Fruit fly (Drosophila melanogaster): ENCODE data around the gene Sfmbt.

The Sfmbt gene

dm6 chr2L:13202960-13203436 is 26.4 kb upstream of the Sfmbt start, which contains the start of gene CG16972:
Gene CG16972 (minus strand): TSS chr2L:13203295.
- no peak for TF ChIP-seq CG10348 (GFP tag; IDR thresholded peaks at IDR 0.05)
- TF ChIP-seq CG4496 (GFP tag; IDR thresholded peaks at IDR 0.05), result no peak
- TF ChIP-seq CG15710 (tag; optimal IDR thresholded peaks at IDR 0.05), result no peak
- TF ChIP-seq CG12605 (GFP tag; IDR thresholded peaks at IDR 0.05), result peak; percentile 7; the same call in 1 of the 2 replicates
- no peak for TF ChIP-seq CG8301 (tag; optimal IDR thresholded peaks at IDR 0.05)
- no peak for TF ChIP-seq CG17806 (tag; optimal IDR thresholded peaks at IDR 0.05)
- no peak for TF ChIP-seq D1 (tag; optimal IDR thresholded peaks at IDR 0.05)
- no peak for TF ChIP-seq CG8159 (tag; optimal IDR thresholded peaks at IDR 0.05)

dm6 chr2L:13195822-13196221 is 19.2 kb upstream of the Sfmbt start:
- no peak for TF ChIP-seq CG13204 (GFP tag; optimal IDR thresholded peaks at IDR 0.05)
- no peak for TF ChIP-seq fd96Ca (GFP tag; IDR thresholded peaks at IDR 0.05)
- TF ChIP-seq CG9948 (tag; optimal IDR thresholded peaks at IDR 0.05), result no peak
- no peak for TF ChIP-seq CG15710 (tag; optimal IDR thresholded peaks at IDR 0.05)
- no peak for TF ChIP-seq CG8159 (tag; optimal IDR thresholded peaks at IDR 0.05)
- TF ChIP-seq EcR (GFP tag; optimal IDR thresholded peaks at IDR 0.05), result no peak
- TF ChIP-seq CG10348 (GFP tag; IDR thresholded peaks at IDR 0.05), result no peak
- TF ChIP-seq CG17806 (tag; optimal IDR thresholded peaks at IDR 0.05), result no peak
- no peak for TF ChIP-seq gl (tag; optimal IDR thresholded peaks at IDR 0.05)
- no peak for TF ChIP-seq CG34367 (tag; optimal IDR thresholded peaks at IDR 0.05)
- no peak for TF ChIP-seq CG12605 (GFP tag; IDR thresholded peaks at IDR 0.05)
- TF ChIP-seq D1 (tag; optimal IDR thresholded peaks at IDR 0.05), result no peak
- no peak for TF ChIP-seq rn (GFP tag; IDR thresholded peaks at IDR 0.05)
- TF ChIP-seq Pif1A (GFP tag; optimal IDR thresholded peaks at IDR 0.05), result no peak
- no peak for TF ChIP-seq CG32121 (GFP tag; IDR thresholded peaks at IDR 0.05)
- TF ChIP-seq Ets98B (GFP tag; IDR thresholded peaks at IDR 0.05), result no peak
- no peak for TF ChIP-seq CG14655 (GFP tag; optimal IDR thresholded peaks at IDR 0.05)
- TF ChIP-seq CG4496 (GFP tag; IDR thresholded peaks at IDR 0.05), result no peak
- TF ChIP-seq CG8301 (tag; optimal IDR thresholded peaks at IDR 0.05), result no peak

dm6 chr2L:13191894-13192293 is 15.3 kb upstream of the Sfmbt start, which contains the start of the genes CG16974 and Edem2:
Gene CG16974 (minus strand): TSS chr2L:13191979.
Gene Edem2 (plus strand): TSS chr2L:13192201.
- TF ChIP-seq Snoo (tag; optimal IDR thresholded peaks at IDR 0.05) (peak; percentile 53), rn (GFP tag; IDR thresholded peaks at IDR 0.05) (peak; percentile 42; the same call in 1 of the 2 replicates), CG14655 (GFP tag; optimal IDR thresholded peaks at IDR 0.05) (no peak), CG32121 (GFP tag; IDR thresholded peaks at IDR 0.05) (peak; percentile 56; the same call in 1 of the 2 replicates), CG8159 (tag; optimal IDR thresholded peaks at IDR 0.05) (no peak), CG34367 (tag; optimal IDR thresholded peaks at IDR 0.05) (no peak), EcR (GFP tag; optimal IDR thresholded peaks at IDR 0.05) (peak; percentile 28), fd96Ca (GFP tag; IDR thresholded peaks at IDR 0.05) (peak; percentile 71), Ets98B (GFP tag; IDR thresholded peaks at IDR 0.05) (peak; percentile 60), CG15710 (tag; optimal IDR thresholded peaks at IDR 0.05) (peak; percentile 56), CG4496 (GFP tag; IDR thresholded peaks at IDR 0.05) (peak; percentile 59; the same call in 1 of the 3 replicates)

dm6 chr2L:13191052-13191678 is 14.6 kb upstream of the Sfmbt start:
- TF ChIP-seq rn (GFP tag; IDR thresholded peaks at IDR 0.05) (no peak), Pif1A (GFP tag; optimal IDR thresholded peaks at IDR 0.05) (no peak), Ets98B (GFP tag; IDR thresholded peaks at IDR 0.05) (no peak), CG15710 (tag; optimal IDR thresholded peaks at IDR 0.05) (no peak), Snoo (tag; optimal IDR thresholded peaks at IDR 0.05) (no peak)

- TF ChIP-seq EcR (GFP tag; optimal IDR thresholded peaks at IDR 0.05), result peak; percentile 91
- no peak for TF ChIP-seq D1 (tag; optimal IDR thresholded peaks at IDR 0.05)
These were observed 13.9 kb upstream of the Sfmbt start for dm6 chr2L:13190534-13190933.

- no peak for TF ChIP-seq Ets98B (GFP tag; IDR thresholded peaks at IDR 0.05)
- no peak for TF ChIP-seq CG10348 (GFP tag; IDR thresholded peaks at IDR 0.05)
- TF ChIP-seq CG12605 (GFP tag; IDR thresholded peaks at IDR 0.05), result no peak
- TF ChIP-seq fd96Ca (GFP tag; IDR thresholded peaks at IDR 0.05), result no peak
- TF ChIP-seq CG32121 (GFP tag; IDR thresholded peaks at IDR 0.05), result no peak
- TF ChIP-seq CG15710 (tag; optimal IDR thresholded peaks at IDR 0.05), result no peak
- no peak for TF ChIP-seq CG9948 (tag; optimal IDR thresholded peaks at IDR 0.05)
- TF ChIP-seq CG8301 (tag; optimal IDR thresholded peaks at IDR 0.05), result no peak
- no peak for TF ChIP-seq EcR (GFP tag; optimal IDR thresholded peaks at IDR 0.05)
- no peak for TF ChIP-seq CG8159 (tag; optimal IDR thresholded peaks at IDR 0.05)
- no peak for TF ChIP-seq CG4496 (GFP tag; IDR thresholded peaks at IDR 0.05)
These were observed 6.6 kb upstream of the Sfmbt start, which contains the start of gene Rsph1 for dm6 chr2L:13183150-13183549. Gene Rsph1 (plus strand): TSS chr2L:13183450.

dm6 chr2L:13182415-13182814 is 5.8 kb upstream of the Sfmbt start, which contains the start of gene Mgat3:
Gene Mgat3 (minus strand): TSS chr2L:13182596.
- TF ChIP-seq gl (tag; optimal IDR thresholded peaks at IDR 0.05) (no peak), CG9948 (tag; optimal IDR thresholded peaks at IDR 0.05) (no peak), CG34367 (tag; optimal IDR thresholded peaks at IDR 0.05) (no peak), CG4496 (GFP tag; IDR thresholded peaks at IDR 0.05) (no peak), Snoo (tag; optimal IDR thresholded peaks at IDR 0.05) (no peak), CG13204 (GFP tag; optimal IDR thresholded peaks at IDR 0.05) (no peak), Pif1A (GFP tag; optimal IDR thresholded peaks at IDR 0.05) (no peak), CG8301 (tag; optimal IDR thresholded peaks at IDR 0.05) (no peak), D1 (tag; optimal IDR thresholded peaks at IDR 0.05) (no peak), Pif1B (GFP tag; optimal IDR thresholded peaks at IDR 0.05) (no peak), CG15710 (tag; optimal IDR thresholded peaks at IDR 0.05) (no peak), fd96Ca (GFP tag; IDR thresholded peaks at IDR 0.05) (no peak), CG32121 (GFP tag; IDR thresholded peaks at IDR 0.05) (no peak), Ets98B (GFP tag; IDR thresholded peaks at IDR 0.05) (no peak), CG8159 (tag; optimal IDR thresholded peaks at IDR 0.05) (no peak), CG10348 (GFP tag; IDR thresholded peaks at IDR 0.05) (no peak), CG17806 (tag; optimal IDR thresholded peaks at IDR 0.05) (no peak), rn (GFP tag; IDR thresholded peaks at IDR 0.05) (no peak), EcR (GFP tag; optimal IDR thresholded peaks at IDR 0.05) (no peak)
